Fruit fly (Drosophila melanogaster) whole organism, embryonic: ENCODE data around the gene mRpL40.
A peak's percentile ranks its signal among the peaks of the same experiment; 100 is the strongest.

Experiments
- CG11504 ChIP-seq: fragments of 200-800 bp; sonication (Bioruptor generic); optimal IDR thresholded peaks from 3 replicates; lab custom pipeline; 2019; ENCODE audit warnings: missing biosample characterization, mild to moderate bottlenecking, missing genetic modification characterization, moderate library complexity
- CG11695 ChIP-seq: fragments of 200-800 bp; sonication (Bioruptor generic); IDR thresholded peaks from 3 replicates; pipeline ENCODE4 v1.3.6; 2022; ENCODE audit warnings: missing biosample characterization, missing genetic modification characterization
- CG15073 ChIP-seq: fragments of 200-800 bp; sonication (Bioruptor generic); optimal IDR thresholded peaks from 2 replicates; lab custom pipeline; 2016; ENCODE audit warnings: missing biosample characterization, missing genetic modification characterization
- CG31224 ChIP-seq: fragments of 200-800 bp; sonication (Bioruptor generic); IDR thresholded peaks from 2 replicates; pipeline ENCODE4 v1.3.6; 2022; ENCODE audit warnings: missing biosample characterization, missing genetic modification characterization
- CG32772 ChIP-seq: fragments of 200-800 bp; sonication (Bioruptor generic); IDR thresholded peaks from 2 replicates; pipeline ENCODE4 v1.3.6; 2022; ENCODE audit warnings: missing biosample characterization, missing genetic modification characterization
- CG6254 ChIP-seq: fragments of 200-800 bp; sonication (Bioruptor generic); optimal IDR thresholded peaks from 3 replicates; lab custom pipeline; 2017; ENCODE audit warnings: mild to moderate bottlenecking, missing biosample characterization, missing genetic modification reagents, missing genetic modification characterization
- CG8944 ChIP-seq: fragments of 200-800 bp; sonication (Bioruptor generic); optimal IDR thresholded peaks from 3 replicates; lab custom pipeline; 2016; ENCODE audit warnings: missing biosample characterization, missing genetic modification characterization
- Dip2 ChIP-seq: fragments of 200-800 bp; sonication (Bioruptor generic); IDR thresholded peaks from 2 replicates; pipeline ENCODE4 v1.3.6; 2022; ENCODE audit warnings: missing biosample characterization, missing genetic modification characterization
- GATAe ChIP-seq: fragments of 200-800 bp; sonication (Bioruptor generic); conservative IDR thresholded peaks from 2 replicates; pipeline ENCODE4 v1.3.6; 2022; ENCODE audit warnings: missing biosample characterization, missing genetic modification characterization
- HmgD ChIP-seq: fragments of 200-800 bp; sonication (Bioruptor generic); optimal IDR thresholded peaks from 3 replicates; lab custom pipeline; 2016; ENCODE audit warnings: missing biosample characterization, missing genetic modification characterization
- Ptx1 ChIP-seq: fragments of 200-800 bp; sonication (Bioruptor generic); IDR thresholded peaks from 2 replicates; pipeline ENCODE4 v1.3.6; 2022; ENCODE audit warnings: missing biosample characterization, missing genetic modification characterization
- chif ChIP-seq, 2 experiments: fragments of 200-800 bp; sonication (Bioruptor generic); optimal IDR thresholded peaks; 3 replicates each; lab custom pipeline; 2016; ENCODE audit warnings: missing biosample characterization in 2 of 2, missing genetic modification characterization in 2 of 2
- chinmo ChIP-seq: fragments of 200-800 bp; sonication (Bioruptor generic); IDR thresholded peaks from 4 replicates; pipeline ENCODE4 v1.3.6; 2022; ENCODE audit warnings: missing biosample characterization, missing genetic modification characterization; ENCODE audit not compliant: partially characterized antibody
- lola ChIP-seq, 3 experiments: fragments of >200 bp in 2 of 3; fragments of 200-800 bp in 1 of 3; sonication (Bioruptor generic) in 1 of 3; optimal IDR thresholded peaks; 2 replicates each; lab custom pipeline; 2017 to 2019; ENCODE audit warnings: missing biosample characterization in 3 of 3, missing genetic modification characterization in 3 of 3, mild to moderate bottlenecking in 1 of 3, moderate library complexity in 1 of 3
- mld ChIP-seq: fragments of 200-800 bp; sonication (Bioruptor generic); IDR thresholded peaks from 3 replicates; pipeline ENCODE4 v1.3.6; 2022; ENCODE audit warnings: missing biosample characterization, missing genetic modification characterization; ENCODE audit not compliant: partially characterized antibody
- nom ChIP-seq: fragments of 200-800 bp; sonication (Bioruptor generic); optimal IDR thresholded peaks from 2 replicates; lab custom pipeline; 2017; ENCODE audit warnings: missing biosample characterization, missing genetic modification characterization, mild to moderate bottlenecking, moderate library complexity, missing genetic modification reagents
- sd ChIP-seq: fragments of 200-800 bp; sonication (Bioruptor generic); optimal IDR thresholded peaks from 3 replicates; lab custom pipeline; 2018; ENCODE audit warnings: missing biosample characterization, mild to moderate bottlenecking, missing genetic modification characterization, moderate library complexity
- sens ChIP-seq: fragments of 200-800 bp; sonication (Bioruptor generic); peaks from one replicate; lab custom pipeline; 2016; ENCODE audit warnings: missing biosample characterization, missing genetic modification characterization
- sob ChIP-seq: fragments of 200-800 bp; sonication (Bioruptor generic); IDR thresholded peaks from 2 replicates; pipeline ENCODE4 v1.3.6; 2022; ENCODE audit warnings: missing biosample characterization, missing genetic modification characterization
- stc ChIP-seq: fragments of 200-800 bp; sonication (Bioruptor generic); IDR thresholded peaks from 2 replicates; pipeline ENCODE4 v1.3.6; 2022; ENCODE audit warnings: missing biosample characterization, missing genetic modification characterization
- trem ChIP-seq: fragments of 200-800 bp; optimal IDR thresholded peaks from 3 replicates; lab custom pipeline; 2019; ENCODE audit warnings: missing biosample characterization, mild to moderate bottlenecking, missing genetic modification characterization, moderate library complexity

mRpL40 gene

DNA sequence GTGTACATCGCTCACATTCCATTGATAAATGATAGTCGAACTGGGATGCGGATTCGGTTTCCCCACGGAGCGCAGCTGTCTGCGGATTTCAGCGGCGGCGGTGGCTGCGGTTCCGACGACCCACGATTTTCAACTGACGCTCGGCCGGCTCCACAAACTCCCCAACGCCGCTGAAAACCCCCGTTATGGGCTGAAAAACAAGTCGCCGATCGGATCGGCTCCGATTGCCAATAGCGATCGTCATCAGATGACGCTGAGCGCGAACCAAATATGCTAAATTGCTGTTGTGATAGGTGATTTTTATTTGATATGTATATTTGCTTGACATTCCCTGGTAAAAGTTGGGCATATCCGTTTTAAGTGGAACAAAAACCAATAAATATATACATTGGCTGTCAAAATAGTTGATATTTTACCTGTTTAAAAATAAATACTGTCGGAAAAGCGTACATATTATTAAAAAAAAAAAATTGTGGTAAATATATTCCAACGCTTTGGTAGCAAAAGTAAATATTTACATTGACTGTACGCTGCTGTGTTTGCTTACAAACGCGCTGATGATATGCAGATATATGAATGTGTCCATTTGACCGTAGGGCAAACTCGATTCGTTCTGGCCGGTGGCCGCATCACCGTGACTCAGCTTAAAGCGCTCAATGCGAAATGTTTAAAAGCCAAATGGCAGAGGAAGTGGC lies 46.6 kb downstream of the mRpL40 start (continued):
- peak; percentile 51; the same call in 1 of the 3 replicates for TF ChIP-seq CG11695 (GFP tag; lab: Robert Waterston, UW)
- TF ChIP-seq CG8944 (GFP tag; lab: Kevin White, UChicago), result peak; percentile 2
- TF ChIP-seq CG15073 (GFP tag; lab: Kevin White, UChicago), result no peak
- no peak for TF ChIP-seq HmgD (GFP tag; lab: Kevin White, UChicago)
- TF ChIP-seq lola (GFP tag; optimal IDR thresholded peaks at IDR 0.05; lab: Kevin White, UChicago), result no peak
- TF ChIP-seq mld (GFP tag; lab: Robert Waterston, UW), result no peak

- peak; percentile 9 for TF ChIP-seq nom (GFP tag; lab: Kevin White, UChicago)
- TF ChIP-seq trem (tag; lab: Kevin White, UChicago), result no peak
Measured at dm6 chr3R:11456539-11456938, 48.8 kb downstream of the mRpL40 start.

dm6 chr3R:11457286-11457685 lies 49.6 kb downstream of the mRpL40 start:
- peak; percentile 94 for TF ChIP-seq CG31224 (GFP tag; lab: Robert Waterston, UW)
- peak; percentile 63 for TF ChIP-seq CG11504 (tag; lab: Kevin White, UChicago)
- TF ChIP-seq Dip2 (GFP tag; lab: Robert Waterston, UW), result no peak
- TF ChIP-seq CG32772 (GFP tag; lab: Robert Waterston, UW), result no peak
- TF ChIP-seq chif (GFP tag; optimal IDR thresholded peaks at IDR 0.05; lab: Kevin White, UChicago), result no peak
- peak; percentile 52; the same call in 1 of the 2 replicates for TF ChIP-seq GATAe (GFP tag; lab: Robert Waterston, UW)
- peak; percentile 47 for TF ChIP-seq sens (GFP tag; lab: Kevin White, UChicago)
- peak; percentile 20 for TF ChIP-seq CG6254 (GFP tag; lab: Kevin White, UChicago)
- TF ChIP-seq sob (GFP tag; lab: Robert Waterston, UW), result no peak
- no peak for TF ChIP-seq stc (GFP tag; lab: Robert Waterston, UW)
- peak; percentile 14; the same call in 1 of the 2 replicates for TF ChIP-seq Ptx1 (GFP tag; lab: Robert Waterston, UW)
- TF ChIP-seq sd (tag; lab: Kevin White, UChicago), result peak; percentile 80
- TF ChIP-seq chinmo (GFP tag; lab: Robert Waterston, UW), result peak; percentile 61; the same call in 2 of the 4 replicates
